Fruit fly (Drosophila melanogaster) whole organism, pupa: Measurements from ENCODE around the gene betaggt-I.

Source experiments
- CG13204 ChIP-seq: fragments of 200-800 bp; sonication (Bioruptor generic); optimal IDR thresholded peaks from 2 replicates; lab custom pipeline; 2018; ENCODE audit warnings: missing biosample characterization, mild to moderate bottlenecking, missing genetic modification characterization, moderate library complexity
- CG17806 ChIP-seq: fragments of 200-800 bp; sonication (Bioruptor generic); optimal IDR thresholded peaks from 2 replicates; lab custom pipeline; 2018; ENCODE audit warnings: missing biosample characterization, mild to moderate bottlenecking, missing genetic modification characterization, moderate library complexity
- CG32121 ChIP-seq: fragments of 200-800 bp; sonication (Bioruptor generic); IDR thresholded peaks from 2 replicates; pipeline ENCODE4 v1.3.6; 2022; ENCODE audit warnings: missing biosample characterization, missing genetic modification characterization
- CG8159 ChIP-seq: fragments of 200-800 bp; sonication (Bioruptor generic); optimal IDR thresholded peaks from 3 replicates; lab custom pipeline; 2018; ENCODE audit warnings: missing biosample characterization, mild to moderate bottlenecking, missing genetic modification characterization, moderate library complexity
- CG9948 ChIP-seq: fragments of 200-800 bp; sonication (Bioruptor generic); optimal IDR thresholded peaks from 2 replicates; lab custom pipeline; 2018; ENCODE audit warnings: missing biosample characterization, mild to moderate bottlenecking, missing genetic modification characterization, moderate library complexity
- EcR ChIP-seq: fragments of 200-800 bp; sonication (Bioruptor generic); optimal IDR thresholded peaks from 3 replicates; lab custom pipeline; 2019; ENCODE audit warnings: missing biosample characterization, missing genetic modification characterization, mild to moderate bottlenecking, moderate library complexity, missing genetic modification reagents
- Pif1A ChIP-seq: fragments of 200-800 bp; sonication (Bioruptor generic); optimal IDR thresholded peaks from 3 replicates; lab custom pipeline; 2016; ENCODE audit warnings: missing biosample characterization, missing genetic modification characterization

DNA sequence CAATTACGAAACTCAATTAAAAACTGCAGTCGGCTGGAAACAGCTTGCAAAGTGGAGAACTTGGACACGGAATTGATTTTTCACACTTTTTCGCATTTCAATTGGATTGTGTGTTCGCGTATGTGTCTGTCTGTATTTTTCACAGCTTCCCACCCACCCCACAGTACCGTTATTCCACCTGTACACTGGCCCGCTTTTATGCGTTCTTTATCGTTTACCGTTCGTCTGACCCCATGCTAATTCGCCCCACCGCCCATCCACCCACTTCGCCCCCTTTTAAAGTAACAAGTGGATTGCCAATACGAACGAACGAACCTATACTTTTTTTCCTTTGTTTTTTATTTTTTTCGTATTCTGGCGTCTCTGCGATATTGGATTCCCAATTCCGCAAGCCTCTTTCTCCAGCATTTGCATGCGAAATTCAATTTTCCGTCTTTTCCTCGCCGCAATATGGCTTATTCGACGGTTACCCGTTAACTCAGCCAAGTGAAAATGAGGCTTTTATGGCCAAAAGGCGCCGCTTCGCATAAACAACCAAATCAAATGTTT, 36.8 kb downstream of the betaggt-I start:
- TF ChIP-seq EcR (GFP tag; lab: Kevin White, UChicago) (no peak), CG8159 (tag; lab: Kevin White, UChicago) (no peak), CG9948 (no peak), CG13204 (GFP tag; lab: Kevin White, UChicago) (no peak), CG32121 (GFP tag; lab: Robert Waterston, UW) (no peak), Pif1A (GFP tag; lab: Kevin White, UChicago) (no peak), CG17806 (tag; lab: Kevin White, UChicago) (no peak)
